Fruit fly (Drosophila melanogaster) S2 (cell line): Measurements from ENCODE around the gene Mcm6.

ENCODE experiments used
- CG8478 ChIP-seq: fragments of >200 bp; optimal IDR thresholded peaks from 2 replicates; lab custom pipeline; 2018
- CTCF ChIP-seq, 2 experiments: fragments of >200 bp; optimal IDR thresholded peaks; 2 replicates each; lab custom pipeline; 2018

DNA sequence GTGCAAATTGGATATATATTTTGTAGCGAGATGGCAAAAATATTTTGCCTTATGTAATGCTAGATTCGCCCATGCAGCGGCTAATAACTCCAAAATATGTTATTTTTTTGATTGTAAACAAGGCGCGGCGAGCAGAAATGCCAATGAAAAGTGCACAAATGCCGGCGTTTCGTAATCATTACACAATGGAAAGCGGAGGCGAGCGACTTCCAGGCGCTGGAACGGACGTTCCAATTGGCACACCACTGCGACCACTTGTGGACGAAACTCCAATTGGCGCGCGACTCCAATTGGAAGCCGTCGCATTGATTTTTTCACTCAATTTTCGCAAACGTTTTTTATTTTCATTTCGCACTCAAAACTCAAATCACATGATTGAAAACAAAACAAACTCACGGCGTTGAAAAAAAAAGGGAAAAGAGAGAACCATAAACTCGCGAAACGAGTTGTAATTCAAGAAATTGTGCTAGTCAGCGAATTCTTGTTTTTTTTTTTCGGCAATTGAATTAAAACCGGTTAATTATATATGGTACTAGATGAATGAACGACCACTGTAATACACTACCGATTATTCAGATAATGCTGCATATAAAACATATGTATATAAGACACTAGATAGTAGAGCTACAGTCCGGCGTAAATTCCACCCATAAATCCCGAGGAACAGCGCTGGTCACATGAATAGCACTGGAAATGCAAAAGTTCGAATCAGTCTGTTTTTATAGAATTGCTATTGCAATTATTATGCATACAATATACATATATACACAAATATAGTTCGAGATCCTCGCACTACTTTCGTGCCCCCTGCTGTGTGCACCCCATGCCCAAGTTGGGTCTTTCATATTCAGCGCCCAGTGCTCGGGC lies 4.7 kb downstream of the Mcm6 start, which contains the start of gene ND-ASHI:
- no peak for TF ChIP-seq CTCF (optimal IDR thresholded peaks at IDR 0.05; lab: Kevin White, UChicago)
- no peak for TF ChIP-seq CG8478 (lab: Kevin White, UChicago)
